Fruit fly (Drosophila melanogaster) whole organism, embryonic: Measurements from ENCODE around the gene CG43095.

Experiments
- CG11504 ChIP-seq: fragments of 200-800 bp; sonication (Bioruptor generic); optimal IDR thresholded peaks from 3 replicates; lab custom pipeline; 2019; ENCODE audit warnings: missing biosample characterization, mild to moderate bottlenecking, missing genetic modification characterization, moderate library complexity
- CG12769 ChIP-seq: fragments of 200-800 bp; sonication (Bioruptor generic); optimal IDR thresholded peaks from 2 replicates; lab custom pipeline; 2019; ENCODE audit warnings: missing biosample characterization, mild to moderate bottlenecking, missing genetic modification characterization, moderate library complexity
- CG13287 ChIP-seq: fragments of 200-800 bp; sonication (Bioruptor generic); IDR thresholded peaks from 2 replicates; pipeline ENCODE4 v1.3.6; 2022; ENCODE audit warnings: missing biosample characterization, missing genetic modification characterization; ENCODE audit not compliant: partially characterized antibody
- CG13424 ChIP-seq: fragments of 200-800 bp; sonication (Bioruptor generic); optimal IDR thresholded peaks from 2 replicates; lab custom pipeline; 2019; ENCODE audit warnings: missing biosample characterization, mild to moderate bottlenecking, missing genetic modification characterization, moderate library complexity
- CG13624 ChIP-seq: fragments of 200-800 bp; sonication (Bioruptor generic); optimal IDR thresholded peaks from 2 replicates; lab custom pipeline; 2016; ENCODE audit warnings: missing biosample characterization, missing genetic modification characterization
- CG15269 ChIP-seq: fragments of 200-800 bp; sonication (Bioruptor generic); optimal IDR thresholded peaks from 2 replicates; lab custom pipeline; 2018; ENCODE audit warnings: missing biosample characterization, mild to moderate bottlenecking, missing genetic modification characterization, moderate library complexity
- CG18262 ChIP-seq: fragments of 200-800 bp; optimal IDR thresholded peaks from 3 replicates; lab custom pipeline; 2019; ENCODE audit warnings: missing biosample characterization, mild to moderate bottlenecking, missing genetic modification characterization, moderate library complexity
- CG2120 ChIP-seq: fragments of 200-800 bp; sonication (Bioruptor generic); optimal IDR thresholded peaks from 3 replicates; lab custom pipeline; 2016; ENCODE audit warnings: missing biosample characterization, missing genetic modification characterization
- CG2678 ChIP-seq: fragments of 200-800 bp; sonication (Bioruptor generic); optimal IDR thresholded peaks from 3 replicates; lab custom pipeline; 2019; ENCODE audit warnings: missing biosample characterization, mild to moderate bottlenecking, missing genetic modification characterization, moderate library complexity
- CG31224 ChIP-seq: fragments of 200-800 bp; sonication (Bioruptor generic); IDR thresholded peaks from 2 replicates; pipeline ENCODE4 v1.3.6; 2022; ENCODE audit warnings: missing biosample characterization, missing genetic modification characterization
- CG31441 ChIP-seq: fragments of 200-800 bp; sonication (Bioruptor generic); IDR thresholded peaks from 2 replicates; pipeline ENCODE4 v1.3.6; 2022; ENCODE audit warnings: missing biosample characterization, missing genetic modification characterization
- CG34224 ChIP-seq: fragments of 200-800 bp; sonication (Bioruptor generic); IDR thresholded peaks from 3 replicates; pipeline ENCODE4 v1.3.6; 2022; ENCODE audit warnings: missing biosample characterization, missing genetic modification characterization; ENCODE audit not compliant: partially characterized antibody
- CG3995 ChIP-seq: fragments of 200-800 bp; sonication (Bioruptor generic); optimal IDR thresholded peaks from 3 replicates; lab custom pipeline; 2016; ENCODE audit warnings: missing biosample characterization, missing genetic modification characterization
- CG4404 ChIP-seq: fragments of 200-800 bp; sonication (Bioruptor generic); IDR thresholded peaks from 2 replicates; pipeline ENCODE4 v1.3.6; 2022; ENCODE audit warnings: missing biosample characterization, missing genetic modification characterization
- CG4854 ChIP-seq: fragments of 200-800 bp; sonication (Bioruptor generic); optimal IDR thresholded peaks from 2 replicates; lab custom pipeline; 2016; ENCODE audit warnings: missing biosample characterization, missing genetic modification characterization, inconsistent platforms
- CG7556 ChIP-seq: fragments of 200-800 bp; sonication (Bioruptor generic); optimal IDR thresholded peaks from 2 replicates; lab custom pipeline; 2017; ENCODE audit warnings: missing biosample characterization, mild to moderate bottlenecking, missing genetic modification characterization
- CG8290 ChIP-seq, 3 experiments: fragments of 200-800 bp; sonication (Bioruptor generic); optimal IDR thresholded peaks; 2 replicates each; lab custom pipeline; 2016 to 2019; ENCODE audit warnings: missing biosample characterization in 3 of 3, missing genetic modification characterization in 3 of 3, mild to moderate bottlenecking in 2 of 3, moderate library complexity in 1 of 3
- CG9609 ChIP-seq: fragments of 200-800 bp; sonication (Bioruptor generic); optimal IDR thresholded peaks from 3 replicates; lab custom pipeline; 2016; ENCODE audit warnings: missing biosample characterization, missing genetic modification characterization
- Dad ChIP-seq: fragments of 200-800 bp; sonication (Bioruptor generic); optimal IDR thresholded peaks from 3 replicates; lab custom pipeline; 2016; ENCODE audit warnings: missing biosample characterization, missing genetic modification characterization
- Drgx ChIP-seq: fragments of 200-800 bp; sonication (Bioruptor generic); IDR thresholded peaks from 2 replicates; pipeline ENCODE4 v1.3.6; 2022; ENCODE audit warnings: missing biosample characterization, missing genetic modification characterization
- Ets65A ChIP-seq: fragments of 200-800 bp; sonication (Bioruptor generic); peaks from one replicate; lab custom pipeline; 2016; ENCODE audit warnings: missing biosample characterization, missing genetic modification characterization
- Fer2 ChIP-seq: fragments of 200-800 bp; sonication (Bioruptor generic); optimal IDR thresholded peaks from 2 replicates; lab custom pipeline; 2018; ENCODE audit warnings: missing biosample characterization, mild to moderate bottlenecking, missing genetic modification characterization, moderate library complexity
- Hmr ChIP-seq: fragments of 200-800 bp; sonication (Bioruptor generic); optimal IDR thresholded peaks from 3 replicates; lab custom pipeline; 2017; ENCODE audit warnings: mild to moderate bottlenecking, missing biosample characterization, missing genetic modification reagents, missing genetic modification characterization
- Mes4 ChIP-seq: fragments of 200-800 bp; sonication (Bioruptor generic); optimal IDR thresholded peaks from 2 replicates; lab custom pipeline; 2016; ENCODE audit warnings: missing biosample characterization, missing genetic modification characterization
- NK7.1 ChIP-seq: fragments of 200-800 bp; sonication (Bioruptor generic); optimal IDR thresholded peaks from 3 replicates; lab custom pipeline; 2016; ENCODE audit warnings: missing biosample characterization, missing genetic modification characterization
- Oaz ChIP-seq: fragments of 200-800 bp; sonication (Bioruptor generic); IDR thresholded peaks from 2 replicates; pipeline ENCODE4 v1.3.6; 2022; ENCODE audit warnings: missing biosample characterization, missing genetic modification characterization
- Sin3A ChIP-seq: fragments of >200 bp; optimal IDR thresholded peaks from 2 replicates; lab custom pipeline; 2018
- Usf ChIP-seq: fragments of 200-800 bp; sonication (Bioruptor generic); optimal IDR thresholded peaks from 2 replicates; lab custom pipeline; 2017; ENCODE audit warnings: missing genotype, missing biosample characterization, missing genetic modification characterization
- Xrp1 ChIP-seq: fragments of 200-800 bp; sonication (Bioruptor generic); IDR thresholded peaks from 2 replicates; pipeline ENCODE4 v1.3.6; 2022; ENCODE audit warnings: missing biosample characterization, missing genetic modification characterization
- ase ChIP-seq: fragments of 200-800 bp; sonication (Bioruptor generic); IDR thresholded peaks from 3 replicates; pipeline ENCODE4 v1.3.6; 2022; ENCODE audit warnings: missing biosample characterization, missing genetic modification characterization
- cas ChIP-seq: fragments of 200-800 bp; sonication (Bioruptor generic); IDR thresholded peaks from 2 replicates; pipeline ENCODE4 v1.3.6; 2022; ENCODE audit warnings: missing biosample characterization, missing genetic modification characterization
- chif ChIP-seq, 2 experiments: fragments of 200-800 bp; sonication (Bioruptor generic); optimal IDR thresholded peaks; 3 replicates each; lab custom pipeline; 2016; ENCODE audit warnings: missing biosample characterization in 2 of 2, missing genetic modification characterization in 2 of 2
- crol ChIP-seq: fragments of 200-800 bp; sonication (Bioruptor generic); IDR thresholded peaks from 2 replicates; pipeline ENCODE4 v1.3.6; 2022; ENCODE audit warnings: missing biosample characterization, missing genetic modification characterization
- eyg ChIP-seq: fragments of 200-800 bp; sonication (Bioruptor generic); optimal IDR thresholded peaks from 3 replicates; lab custom pipeline; 2016; ENCODE audit warnings: missing biosample characterization, missing genetic modification characterization
- fd64A ChIP-seq: fragments of 200-800 bp; sonication (Bioruptor generic); optimal IDR thresholded peaks from 3 replicates; lab custom pipeline; 2018; ENCODE audit warnings: missing biosample characterization, mild to moderate bottlenecking, missing genetic modification characterization
- gcm2 ChIP-seq: fragments of 200-800 bp; sonication (Bioruptor generic); optimal IDR thresholded peaks from 2 replicates; lab custom pipeline; 2016; ENCODE audit warnings: missing biosample characterization, missing genetic modification characterization
- gfzf ChIP-seq: fragments of 200-800 bp; sonication (Bioruptor generic); optimal IDR thresholded peaks from 2 replicates; lab custom pipeline; 2016; ENCODE audit warnings: missing biosample characterization, mild to moderate bottlenecking, missing genetic modification characterization, moderate library complexity
- grau ChIP-seq: fragments of 200-800 bp; optimal IDR thresholded peaks from 3 replicates; lab custom pipeline; 2019; ENCODE audit warnings: missing biosample characterization, mild to moderate bottlenecking, missing genetic modification characterization, moderate library complexity
- insv ChIP-seq, 2 experiments: fragments of 200-800 bp; sonication (Bioruptor generic); optimal IDR thresholded peaks; 3 replicates each; lab custom pipeline; 2016 to 2018; ENCODE audit warnings: missing biosample characterization in 2 of 2, missing genetic modification characterization in 2 of 2
- ken ChIP-seq: fragments of 200-800 bp; sonication (Bioruptor generic); IDR thresholded peaks from 3 replicates; pipeline ENCODE4 v1.3.6; 2022; ENCODE audit warnings: missing biosample characterization, missing genetic modification characterization
- lbe ChIP-seq: fragments of 200-800 bp; sonication (Bioruptor generic); optimal IDR thresholded peaks from 2 replicates; lab custom pipeline; 2016; ENCODE audit warnings: missing biosample characterization, mild to moderate bottlenecking, missing genetic modification characterization
- lilli ChIP-seq: fragments of 200-800 bp; sonication (Bioruptor generic); optimal IDR thresholded peaks from 3 replicates; lab custom pipeline; 2016; ENCODE audit warnings: missing biosample characterization, missing genetic modification characterization
- lmd ChIP-seq: fragments of 200-800 bp; sonication (Bioruptor generic); IDR thresholded peaks from 2 replicates; pipeline ENCODE4 v1.3.6; 2022; ENCODE audit warnings: missing biosample characterization, missing genetic modification characterization
- nmo ChIP-seq: fragments of 200-800 bp; sonication (Bioruptor generic); optimal IDR thresholded peaks from 2 replicates; lab custom pipeline; 2018; ENCODE audit warnings: missing biosample characterization, mild to moderate bottlenecking, missing genetic modification characterization, moderate library complexity
- pfk ChIP-seq: fragments of 200-800 bp; sonication (Bioruptor generic); optimal IDR thresholded peaks from 2 replicates; lab custom pipeline; 2018; ENCODE audit warnings: missing biosample characterization, mild to moderate bottlenecking, missing genetic modification characterization, moderate library complexity
- phol ChIP-seq: fragments of 200-800 bp; sonication (Bioruptor generic); optimal IDR thresholded peaks from 3 replicates; lab custom pipeline; 2018; ENCODE audit warnings: missing biosample characterization, mild to moderate bottlenecking, missing genetic modification characterization, moderate library complexity
- slp2 ChIP-seq: fragments of 200-800 bp; sonication (Bioruptor generic); optimal IDR thresholded peaks from 2 replicates; lab custom pipeline; 2016; ENCODE audit warnings: missing biosample characterization, missing genetic modification characterization
- sug ChIP-seq: fragments of 200-800 bp; optimal IDR thresholded peaks from 2 replicates; lab custom pipeline; 2019; ENCODE audit warnings: missing biosample characterization, mild to moderate bottlenecking, missing genetic modification characterization, moderate library complexity
- tio ChIP-seq: fragments of 200-800 bp; sonication (Bioruptor generic); optimal IDR thresholded peaks from 2 replicates; lab custom pipeline; 2017; ENCODE audit warnings: missing biosample characterization, missing genetic modification characterization, inconsistent platforms
- tx ChIP-seq: fragments of 200-800 bp; sonication (Bioruptor generic); optimal IDR thresholded peaks from 2 replicates; lab custom pipeline; 2016; ENCODE audit warnings: missing biosample characterization, missing genetic modification characterization
- usp ChIP-seq: fragments of >200 bp; optimal IDR thresholded peaks from 2 replicates; lab custom pipeline; 2017; ENCODE audit warnings: missing biosample characterization, missing genetic modification characterization
- wor ChIP-seq: fragments of 200-800 bp; sonication (Bioruptor generic); IDR thresholded peaks from 2 replicates; pipeline ENCODE4 v1.3.6; 2022; ENCODE audit warnings: missing biosample characterization, missing genetic modification characterization

Gene CG43095

dm6 chr3R:22727857-22728256 lies 43.7 kb downstream of the CG43095 start (continued):
- TF ChIP-seq NK7.1 (GFP tag; lab: Kevin White, UChicago) (no peak), CG2120 (peak; percentile 27), CG15269 (tag; lab: Kevin White, UChicago) (no peak), Dad (GFP tag; lab: Kevin White, UChicago) (no peak), Xrp1 (GFP tag; lab: Robert Waterston, UW) (peak; percentile 61; the same call in 1 of the 2 replicates), ken (no peak), CG13287 (GFP tag; lab: Robert Waterston, UW) (no peak), cas (no peak), lilli (GFP tag; lab: Kevin White, UChicago) (no peak), CG12769 (tag; lab: Kevin White, UChicago) (no peak), CG18262 (tag; lab: Kevin White, UChicago) (peak; percentile 25), Fer2 (tag; lab: Kevin White, UChicago) (no peak), lmd (GFP tag; lab: Robert Waterston, UW) (peak; percentile 37), tx (GFP tag; lab: Kevin White, UChicago) (no peak), CG34224 (GFP tag; lab: Robert Waterston, UW) (no peak), CG2678 (tag; lab: Kevin White, UChicago) (no peak), CG8290 (GFP tag; optimal IDR thresholded peaks at IDR 0.05; lab: Kevin White, UChicago) (no peak), CG8290 (tag; optimal IDR thresholded peaks at IDR 0.05; lab: Kevin White, UChicago) (no peak), gcm2 (no peak), CG13424 (tag; lab: Kevin White, UChicago) (no peak), tio (no peak), CG3995 (GFP tag; lab: Kevin White, UChicago) (no peak), Hmr (GFP tag; lab: Kevin White, UChicago) (peak; percentile 3), crol (no peak), eyg (no peak), nmo (GFP tag; lab: Kevin White, UChicago) (no peak), CG4854 (GFP tag; lab: Kevin White, UChicago) (no peak), pfk (GFP tag; lab: Kevin White, UChicago) (no peak), usp (no peak), gfzf (GFP tag; lab: Kevin White, UChicago) (no peak), ase (GFP tag; lab: Robert Waterston, UW) (peak; percentile 41; the same call in 1 of the 3 replicates), Sin3A (lab: Kevin White, UChicago) (no peak), CG13624 (GFP tag; lab: Kevin White, UChicago) (peak; percentile 2), Oaz (no peak), grau (tag; lab: Kevin White, UChicago) (no peak), Ets65A (GFP tag; lab: Kevin White, UChicago) (peak; percentile 84), CG11504 (tag; lab: Kevin White, UChicago) (no peak), Mes4 (GFP tag; lab: Kevin White, UChicago) (no peak), Drgx (GFP tag; lab: Robert Waterston, UW) (peak; percentile 74), insv (GFP tag; optimal IDR thresholded peaks at IDR 0.05; lab: Kevin White, UChicago) (no peak), phol (tag; lab: Kevin White, UChicago) (peak; percentile 19), sug (tag; lab: Kevin White, UChicago) (no peak), slp2 (GFP tag; lab: Kevin White, UChicago) (no peak), CG31224 (GFP tag; lab: Robert Waterston, UW) (0 out of 2 replicates have a peak, but pooled peaks have one; percentile 12), CG31441 (no peak), chif (GFP tag; optimal IDR thresholded peaks at IDR 0.05; lab: Kevin White, UChicago) (no peak), CG9609 (GFP tag; lab: Kevin White, UChicago) (no peak), CG4404 (GFP tag; lab: Robert Waterston, UW) (no peak), wor (GFP tag; lab: Robert Waterston, UW) (no peak), fd64A (GFP tag; lab: Kevin White, UChicago) (no peak), CG7556 (GFP tag; lab: Kevin White, UChicago) (no peak), Usf (GFP tag; lab: Kevin White, UChicago) (no peak), lbe (GFP tag; lab: Kevin White, UChicago) (no peak)
